Worm (Caenorhabditis elegans): ENCODE results near the gene C31C9.7.

ce11 chrII:13697691-13698090 lies 28.8 kb downstream of the C31C9.7 start:
- TF ChIP-seq R02D3.7 (tag; optimal IDR thresholded peaks at IDR 0.05) (no peak), pha-4 (tag; optimal IDR thresholded peaks at IDR 0.05) (no peak), ztf-11 (tag; optimal IDR thresholded peaks at IDR 0.05) (no peak), nhr-28 (tag; optimal IDR thresholded peaks at IDR 0.05) (no peak), ama-1 (optimal IDR thresholded peaks at IDR 0.05) (no peak), fos-1 (tag; optimal IDR thresholded peaks at IDR 0.05) (no peak), lin-39 (tag; optimal IDR thresholded peaks at IDR 0.05) (no peak), elt-1 (tag; optimal IDR thresholded peaks at IDR 0.05) (no peak), ztf-4 (tag; optimal IDR thresholded peaks at IDR 0.05) (no peak), ceh-16 (tag; optimal IDR thresholded peaks at IDR 0.05) (no peak), pqm-1 (tag; optimal IDR thresholded peaks at IDR 0.05) (no peak), egl-27 (tag; optimal IDR thresholded peaks at IDR 0.05) (no peak), unc-62 (GFP tag; optimal IDR thresholded peaks at IDR 0.05) (no peak)
